Fruit fly (Drosophila melanogaster): Measurements from ENCODE around the gene CG13361.

The CG13361 gene

dm6 chrX:756856-757255, 3.4 kb upstream of the CG13361 start:
- TF ChIP-seq zf30C (GFP tag; optimal IDR thresholded peaks at IDR 0.05) (no peak), exex (tag; optimal IDR thresholded peaks at IDR 0.05) (peak; percentile 83), lab (GFP tag; optimal IDR thresholded peaks at IDR 0.05) (peak; percentile 12), sd (tag; optimal IDR thresholded peaks at IDR 0.05) (peak; percentile 69), emc (GFP tag; optimal IDR thresholded peaks at IDR 0.05) (no peak), gro (GFP tag; optimal IDR thresholded peaks at IDR 0.05) (no peak), inv (GFP tag; IDR thresholded peaks at IDR 0.05; ENCODE audit: partially characterized antibody) (no peak), NfI (GFP tag; optimal IDR thresholded peaks at IDR 0.05) (no peak), CG2889 (GFP tag; IDR thresholded peaks at IDR 0.05) (no peak), ERR (GFP tag; optimal IDR thresholded peaks at IDR 0.05) (peak; percentile 81), CG12769 (tag; optimal IDR thresholded peaks at IDR 0.05) (peak; percentile 24), CG18599 (GFP tag; optimal IDR thresholded peaks at IDR 0.05) (peak; percentile 14), mirr (GFP tag; optimal IDR thresholded peaks at IDR 0.05) (peak; percentile 34), D (optimal IDR thresholded peaks at IDR 0.05) (no peak), D (GFP tag; optimal IDR thresholded peaks at IDR 0.05) (no peak), amos (GFP tag; IDR thresholded peaks at IDR 0.05; ENCODE audit: partially characterized antibody) (no peak), vvl (GFP tag; IDR thresholded peaks at IDR 0.05) (0 out of 2 replicates have a peak, but pooled peaks have one; percentile 11), CG11398 (GFP tag; optimal IDR thresholded peaks at IDR 0.05) (no peak), Trl (optimal IDR thresholded peaks at IDR 0.05) (peak in 1 of 2 experiments; percentile 20), Trl (GFP tag; optimal IDR thresholded peaks at IDR 0.05) (no peak), Hey (tag; optimal IDR thresholded peaks at IDR 0.05) (peak; percentile 17), cwo (GFP tag; optimal IDR thresholded peaks at IDR 0.05) (peak; percentile 88), pros (GFP tag; optimal IDR thresholded peaks at IDR 0.05) (peak; percentile 18), Poxn (GFP tag; IDR thresholded peaks at IDR 0.05) (no peak), grn (GFP tag; optimal IDR thresholded peaks at IDR 0.05) (peak; percentile 24)

dm6 chrX:755642-756332, 2.3 kb upstream of the CG13361 start:
- TF ChIP-seq nmo (GFP tag; optimal IDR thresholded peaks at IDR 0.05) (peak; percentile 67), Spps (tag; optimal IDR thresholded peaks at IDR 0.05) (no peak), CG8388 (GFP tag; optimal IDR thresholded peaks at IDR 0.05) (peak; percentile 60), Rfx (GFP tag; IDR thresholded peaks at IDR 0.05) (peak; percentile 97), Oaz (GFP tag; IDR thresholded peaks at IDR 0.05) (peak; percentile 59; the same call in 1 of the 2 replicates), Chrac-16 (GFP tag; optimal IDR thresholded peaks at IDR 0.05) (peak; percentile 72), CG12659 (GFP tag; optimal IDR thresholded peaks at IDR 0.05) (peak; percentile 78), pho (GFP tag; optimal IDR thresholded peaks at IDR 0.05) (peak; percentile 94), Fer2 (tag; optimal IDR thresholded peaks at IDR 0.05) (peak; percentile 55), pfk (GFP tag; optimal IDR thresholded peaks at IDR 0.05) (no peak), CG4707 (GFP tag; optimal IDR thresholded peaks at IDR 0.05) (peak; percentile 51), CG13775 (GFP tag; optimal IDR thresholded peaks at IDR 0.05) (peak; percentile 71), Eip74EF (GFP tag; optimal IDR thresholded peaks at IDR 0.05) (peak in 1 of 2 experiments; percentile 45), lab (GFP tag; optimal IDR thresholded peaks at IDR 0.05) (peak; percentile 96), ssp (GFP tag; IDR thresholded peaks at IDR 0.05) (peak; percentile 66), Antp (GFP tag; optimal IDR thresholded peaks at IDR 0.05) (peak; percentile 85), CG10274 (GFP tag; optimal IDR thresholded peaks at IDR 0.05) (peak; percentile 56), dati (GFP tag; IDR thresholded peaks at IDR 0.05) (peak; percentile 52; the same call in 1 of the 2 replicates), HLH4C (GFP tag; IDR thresholded peaks at IDR 0.05; ENCODE audit: partially characterized antibody) (no peak), repo (GFP tag; optimal IDR thresholded peaks at IDR 0.05) (peak; percentile 73), eyg (GFP tag; optimal IDR thresholded peaks at IDR 0.05) (peak; percentile 87), ac (GFP tag; optimal IDR thresholded peaks at IDR 0.05) (no peak), HmgD (GFP tag; optimal IDR thresholded peaks at IDR 0.05) (peak; percentile 57), D19B (GFP tag; optimal IDR thresholded peaks at IDR 0.05) (peak; percentile 82), CG9215 (GFP tag; IDR thresholded peaks at IDR 0.05) (peak; percentile 86), CG15269 (tag; optimal IDR thresholded peaks at IDR 0.05) (peak; percentile 80)

Measured in whole organism, embryonic.